Worm (Caenorhabditis elegans) whole organism, early embryonic: ENCODE results near the gene F48G7.8.

ENCODE experiments used
- B0310.2 ChIP-seq: sonication (generic microtip); optimal IDR thresholded peaks from 2 replicates; lab custom pipeline; 2016; ENCODE audit warnings: mild to moderate bottlenecking, missing genetic modification characterization, missing compliant biosample characterization
- F13C5.2 ChIP-seq: sonication (generic microtip); optimal IDR thresholded peaks from 2 replicates; lab custom pipeline; 2017; ENCODE audit warnings: mild to moderate bottlenecking, missing genetic modification characterization, inconsistent platforms, missing compliant biosample characterization
- aly-1 ChIP-seq: sonication (generic microtip); optimal IDR thresholded peaks from 2 replicates; lab custom pipeline; 2016; ENCODE audit warnings: missing genetic modification characterization, missing compliant biosample characterization
- ama-1 ChIP-seq: fragments of 150-350 bp; optimal IDR thresholded peaks from 2 replicates; lab custom pipeline; 2014
- ceh-13 ChIP-seq: fragments of 200-800 bp; sonication (Bioruptor generic); optimal IDR thresholded peaks from 2 replicates; lab custom pipeline; 2018; ENCODE audit warnings: mild to moderate bottlenecking, missing genetic modification characterization, missing compliant biosample characterization
- ceh-36 ChIP-seq: sonication (generic microtip); optimal IDR thresholded peaks from 2 replicates; lab custom pipeline; 2016; ENCODE audit warnings: missing genetic modification characterization, inconsistent platforms, missing compliant biosample characterization
- ets-7 ChIP-seq: sonication (generic microtip); optimal IDR thresholded peaks from 2 replicates; lab custom pipeline; 2016; ENCODE audit warnings: missing genotype, missing genetic modification characterization, missing compliant biosample characterization
- flt-1 ChIP-seq: fragments of 200-800 bp; sonication (Bioruptor generic); IDR thresholded peaks from 2 replicates; pipeline ENCODE4 v1.3.6; 2022; ENCODE audit warnings: missing genetic modification characterization, missing compliant biosample characterization
- hmbx-1 ChIP-seq: sonication (generic microtip); optimal IDR thresholded peaks from 2 replicates; lab custom pipeline; 2016; ENCODE audit warnings: mild to moderate bottlenecking, missing genetic modification characterization, missing compliant biosample characterization
- hmg-4 ChIP-seq: fragments of 200-800 bp; sonication (Bioruptor generic); optimal IDR thresholded peaks from 2 replicates; lab custom pipeline; 2018; ENCODE audit warnings: mild to moderate bottlenecking, missing genetic modification characterization, missing compliant biosample characterization
- hnd-1 ChIP-seq: sonication (generic microtip); optimal IDR thresholded peaks from 2 replicates; lab custom pipeline; 2016; ENCODE audit warnings: missing genetic modification characterization, missing compliant biosample characterization
- pes-1 ChIP-seq: fragments of 200-800 bp; sonication (Bioruptor generic); IDR thresholded peaks from 2 replicates; pipeline ENCODE4 v1.3.6; 2022; ENCODE audit warnings: missing genetic modification reagents, missing genetic modification characterization, missing compliant biosample characterization
- scrt-1 ChIP-seq: fragments of 200-800 bp; sonication (Bioruptor generic); IDR thresholded peaks from 2 replicates; pipeline ENCODE4 v1.3.6; 2022; ENCODE audit warnings: missing genetic modification characterization, missing compliant biosample characterization
- sea-1 ChIP-seq: fragments of 200-800 bp; sonication (Bioruptor generic); conservative IDR thresholded peaks from 2 replicates; pipeline ENCODE4 v1.3.6; 2022; ENCODE audit warnings: missing genetic modification characterization, missing compliant biosample characterization
- tbx-11 ChIP-seq: fragments of 200-800 bp; sonication (Bioruptor generic); IDR thresholded peaks from 2 replicates; pipeline ENCODE4 v1.3.6; 2022; ENCODE audit warnings: missing genetic modification characterization, missing compliant biosample characterization
- tbx-37 ChIP-seq: fragments of 200-800 bp; sonication (Bioruptor generic); conservative IDR thresholded peaks from 2 replicates; pipeline ENCODE4 v1.3.6; 2022; ENCODE audit warnings: missing genetic modification reagents, missing genetic modification characterization, missing compliant biosample characterization
- tra-4 ChIP-seq: sonication (generic microtip); optimal IDR thresholded peaks from 2 replicates; lab custom pipeline; 2017; ENCODE audit warnings: missing genetic modification characterization, missing compliant biosample characterization

Gene F48G7.8

DNA sequence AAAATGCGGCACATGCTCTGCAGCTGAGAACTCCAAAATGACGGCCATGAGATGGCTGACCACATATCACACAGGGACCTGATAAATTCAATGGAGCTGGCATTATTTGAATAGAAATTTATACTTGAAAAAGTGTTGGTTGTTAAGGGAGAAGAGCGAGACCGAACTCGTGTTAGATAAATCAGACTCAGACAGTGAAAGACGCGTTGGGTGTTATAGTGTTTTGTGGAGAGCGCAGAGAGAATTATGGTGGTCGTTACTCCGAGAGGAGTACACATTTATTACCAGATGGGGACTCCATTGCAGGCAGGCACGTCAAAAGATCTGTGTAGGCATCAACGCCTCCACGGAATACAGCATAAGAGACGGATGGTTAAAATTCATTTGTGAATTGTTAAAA is 15.3 kb upstream of the F48G7.8 start, which contains the start of gene nhr-190:
Gene nhr-190 (minus strand): TSS at position 175 of the 400 bp plus-strand sequence.
- no peak for TF ChIP-seq ceh-36 (tag; lab: Kevin White, UChicago)
- no peak for TF ChIP-seq sea-1 (GFP tag; lab: Robert Waterston, UW)
- no peak for TF ChIP-seq scrt-1
- no peak for TF ChIP-seq hmg-4
- TF ChIP-seq tbx-37: no peak
- no peak for TF ChIP-seq B0310.2 (tag; lab: Kevin White, UChicago)
- TF ChIP-seq aly-1 (tag; lab: Kevin White, UChicago): no peak
- TF ChIP-seq hnd-1 (tag; lab: Kevin White, UChicago): no peak

DNA sequence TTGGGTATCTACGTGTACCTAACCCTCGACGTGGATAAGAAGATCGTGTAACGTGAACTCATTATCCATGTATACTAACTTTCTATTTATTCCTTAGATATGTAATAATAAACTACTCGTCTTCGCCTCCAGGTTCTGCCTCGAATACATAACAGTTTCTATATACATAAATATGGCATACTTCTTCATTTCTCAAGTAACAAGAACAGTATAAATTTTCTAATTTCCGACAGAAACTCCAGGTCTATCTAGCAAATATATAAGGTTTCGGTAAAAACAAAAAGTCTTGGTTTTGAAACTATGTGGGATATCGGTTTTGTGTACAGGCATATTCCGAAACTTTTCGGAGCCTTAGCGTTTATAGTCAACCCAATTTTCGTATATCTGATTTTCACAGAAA is 10.8 kb upstream of the F48G7.8 start, which contains the start of gene srj-37:
Gene srj-37 (plus strand): TSS at position 301 of the 400 bp plus-strand sequence.
- TF ChIP-seq hnd-1 (tag; lab: Kevin White, UChicago) (no peak), aly-1 (tag; lab: Kevin White, UChicago) (no peak), flt-1 (GFP tag; lab: Robert Waterston, UW) (no peak), ets-7 (tag; lab: Kevin White, UChicago) (no peak), tbx-37 (no peak), ceh-36 (tag; lab: Kevin White, UChicago) (no peak)

DNA sequence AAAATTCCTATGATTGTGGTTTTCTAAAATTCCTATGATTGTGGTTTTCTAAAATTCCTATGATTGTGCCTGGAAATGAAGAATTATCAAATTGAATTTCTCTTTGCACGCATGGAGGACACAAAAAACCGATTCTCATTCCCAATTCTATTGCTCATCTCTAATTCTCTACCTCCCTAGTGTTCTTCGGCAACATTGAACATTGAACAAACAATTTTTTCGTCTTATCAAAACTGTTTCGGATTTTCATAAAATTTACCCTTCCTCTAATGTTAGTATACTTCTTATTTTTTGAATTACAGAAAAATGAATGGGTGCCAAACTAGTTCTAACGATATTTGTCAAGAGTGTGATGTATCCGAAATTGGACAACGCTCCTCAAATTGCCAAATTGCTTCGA is 8.8 kb upstream of the F48G7.8 start, which contains the start of gene pals-31:
Gene pals-31 (plus strand): TSS at position 301 of the 400 bp plus-strand sequence.
- no peak for TF ChIP-seq tbx-37
- no peak for TF ChIP-seq ets-7 (tag; lab: Kevin White, UChicago)
- TF ChIP-seq ama-1 (lab: Kevin White, UChicago): no peak
- no peak for TF ChIP-seq aly-1 (tag; lab: Kevin White, UChicago)
- TF ChIP-seq sea-1 (GFP tag; lab: Robert Waterston, UW): no peak
- TF ChIP-seq hmg-4: no peak
- no peak for TF ChIP-seq B0310.2 (tag; lab: Kevin White, UChicago)
- no peak for TF ChIP-seq ceh-13 (GFP tag; lab: Kevin White, UChicago)
- TF ChIP-seq ceh-36 (tag; lab: Kevin White, UChicago): no peak
- TF ChIP-seq pes-1: no peak
- TF ChIP-seq hnd-1 (tag; lab: Kevin White, UChicago): no peak
- no peak for TF ChIP-seq tra-4 (tag; lab: Kevin White, UChicago)
- TF ChIP-seq tbx-11 (GFP tag; lab: Robert Waterston, UW): no peak
- no peak for TF ChIP-seq scrt-1
- TF ChIP-seq flt-1 (GFP tag; lab: Robert Waterston, UW): no peak

DNA sequence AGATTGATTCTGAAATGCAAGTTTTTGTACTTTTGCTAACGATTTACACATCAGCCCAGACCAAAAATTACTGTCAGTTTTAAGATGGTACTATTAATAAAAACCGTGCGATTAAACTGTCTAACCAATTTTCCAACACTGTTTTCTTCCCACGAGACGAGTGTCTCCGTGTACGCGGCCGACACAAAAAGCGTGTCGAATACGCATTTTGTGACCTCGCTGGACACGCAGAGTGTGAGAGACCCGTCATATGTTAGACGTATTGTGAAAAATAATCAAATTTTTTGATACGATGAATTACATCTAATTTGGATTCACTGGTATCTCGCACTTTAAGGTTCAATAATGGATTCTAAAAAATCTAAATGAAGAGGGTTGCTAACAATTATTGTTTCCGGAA is 8.1 kb upstream of the F48G7.8 start:
- no peak for TF ChIP-seq pes-1
- TF ChIP-seq ceh-36 (tag; lab: Kevin White, UChicago): no peak
- no peak for TF ChIP-seq F13C5.2 (tag; lab: Kevin White, UChicago)
- TF ChIP-seq ets-7 (tag; lab: Kevin White, UChicago): no peak
- TF ChIP-seq sea-1 (GFP tag; lab: Robert Waterston, UW): no peak
- TF ChIP-seq aly-1 (tag; lab: Kevin White, UChicago): no peak
- no peak for TF ChIP-seq scrt-1
- TF ChIP-seq hnd-1 (tag; lab: Kevin White, UChicago): no peak
- no peak for TF ChIP-seq B0310.2 (tag; lab: Kevin White, UChicago)
- no peak for TF ChIP-seq hmbx-1 (tag; lab: Kevin White, UChicago)
- no peak for TF ChIP-seq flt-1 (GFP tag; lab: Robert Waterston, UW)
- TF ChIP-seq ceh-13 (GFP tag; lab: Kevin White, UChicago): no peak
- TF ChIP-seq hmg-4: no peak
- no peak for TF ChIP-seq tra-4 (tag; lab: Kevin White, UChicago)
- no peak for TF ChIP-seq tbx-37
- TF ChIP-seq ama-1 (lab: Kevin White, UChicago): no peak
- no peak for TF ChIP-seq tbx-11 (GFP tag; lab: Robert Waterston, UW)

DNA sequence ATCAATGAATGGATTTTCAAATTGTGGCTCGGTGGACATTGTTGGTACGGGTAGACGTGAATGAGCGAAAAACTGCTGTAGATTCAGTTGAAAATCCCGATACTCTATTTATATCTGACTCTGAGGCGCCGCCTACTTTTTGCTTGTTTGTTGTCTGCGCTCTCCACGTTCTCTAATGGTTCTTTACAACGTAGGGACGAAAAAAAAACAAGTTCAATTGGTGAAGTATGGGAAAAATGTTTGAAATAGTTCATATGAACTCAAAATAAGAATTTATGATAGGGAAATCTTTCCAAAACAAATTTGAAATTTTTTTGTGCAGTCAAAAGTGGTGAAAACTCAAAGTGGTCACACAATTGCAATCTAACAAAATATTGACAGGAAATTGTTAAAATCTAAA is 7.4 kb upstream of the F48G7.8 start, which contains the start of gene F48G7.10:
Gene F48G7.10 (minus strand): TSS at position 101 of the 400 bp plus-strand sequence.
- TF ChIP-seq ceh-36 (tag; lab: Kevin White, UChicago) (no peak), hmg-4 (no peak), flt-1 (GFP tag; lab: Robert Waterston, UW) (no peak), scrt-1 (no peak)

DNA sequence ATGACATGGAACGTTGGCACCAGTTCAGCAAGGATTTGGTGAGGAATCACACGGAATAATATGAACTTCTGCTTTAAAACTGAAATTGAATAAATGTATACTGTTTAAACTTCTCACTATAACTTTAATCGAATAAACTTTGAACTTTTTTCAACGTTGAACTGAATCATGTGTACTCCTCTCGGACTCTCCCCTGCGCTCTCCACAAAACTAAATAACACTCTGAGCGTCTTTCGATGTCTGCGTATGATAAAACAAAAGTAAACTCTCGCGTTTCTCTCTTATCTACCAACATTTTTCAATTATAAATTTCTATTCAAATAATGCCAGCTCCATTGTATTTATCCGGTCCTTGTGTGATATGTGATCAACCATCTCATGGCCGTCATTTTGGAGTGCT is 4.3 kb upstream of the F48G7.8 start:
- TF ChIP-seq pes-1: no peak
- TF ChIP-seq hnd-1 (tag; lab: Kevin White, UChicago): no peak
- TF ChIP-seq ets-7 (tag; lab: Kevin White, UChicago): no peak
- TF ChIP-seq tbx-11 (GFP tag; lab: Robert Waterston, UW): no peak
- TF ChIP-seq scrt-1: no peak
- TF ChIP-seq B0310.2 (tag; lab: Kevin White, UChicago): no peak
- no peak for TF ChIP-seq flt-1 (GFP tag; lab: Robert Waterston, UW)
- no peak for TF ChIP-seq sea-1 (GFP tag; lab: Robert Waterston, UW)
- TF ChIP-seq hmbx-1 (tag; lab: Kevin White, UChicago): no peak
- TF ChIP-seq aly-1 (tag; lab: Kevin White, UChicago): no peak
- no peak for TF ChIP-seq ceh-13 (GFP tag; lab: Kevin White, UChicago)
- no peak for TF ChIP-seq tbx-37

DNA sequence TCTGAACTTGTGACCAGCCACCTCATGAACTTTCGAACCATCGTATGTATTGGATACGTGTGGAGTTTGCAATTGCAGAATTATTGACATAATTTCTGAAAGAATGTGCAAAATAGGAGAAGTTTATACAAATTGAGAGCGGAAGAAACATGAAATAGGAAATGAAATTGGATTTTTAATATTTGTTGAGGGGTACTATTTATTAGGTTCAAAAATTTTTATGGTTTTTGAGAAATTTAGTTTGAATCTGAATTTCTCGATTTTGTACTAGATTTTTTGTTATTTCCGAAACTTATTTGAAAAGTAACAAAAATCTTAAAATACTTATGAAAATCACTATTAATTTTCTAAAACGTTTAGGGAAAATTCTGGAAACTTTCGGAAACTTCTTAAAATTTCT is 1.0 kb upstream of the F48G7.8 start, which contains the start of gene F48G7.9:
Gene F48G7.9 (minus strand): TSS at position 101 of the 400 bp plus-strand sequence.
- TF ChIP-seq scrt-1 (no peak), hnd-1 (tag; lab: Kevin White, UChicago) (no peak), tbx-37 (no peak), pes-1 (no peak), aly-1 (tag; lab: Kevin White, UChicago) (no peak), tbx-11 (GFP tag; lab: Robert Waterston, UW) (no peak), ceh-36 (tag; lab: Kevin White, UChicago) (no peak), hmg-4 (no peak), F13C5.2 (tag; lab: Kevin White, UChicago) (no peak), hmbx-1 (tag; lab: Kevin White, UChicago) (no peak), ets-7 (tag; lab: Kevin White, UChicago) (no peak), ceh-13 (GFP tag; lab: Kevin White, UChicago) (no peak)
